Worm (Caenorhabditis elegans) whole organism, L4/young adult: Measurements from ENCODE around the gene F55B11.3.

Experiments
- W03F9.2 ChIP-seq: fragments of 150-350 bp; optimal IDR thresholded peaks from 2 replicates; lab custom pipeline; 2014; ENCODE audit warnings: missing biosample characterization, missing genetic modification characterization
- dao-5 ChIP-seq: sonication (generic microtip); optimal IDR thresholded peaks from 2 replicates; lab custom pipeline; 2016; ENCODE audit warnings: missing genotype, missing genetic modification characterization, moderate library complexity, missing compliant biosample characterization
- him-1 ChIP-seq: sonication (generic microtip); optimal IDR thresholded peaks from 2 replicates; lab custom pipeline; 2016; ENCODE audit warnings: missing genotype, missing genetic modification reagents, missing genetic modification characterization, missing compliant biosample characterization

The F55B11.3 gene

ce11 chrIV:14456667-14457066, 32.2 kb downstream of the F55B11.3 start, which contains the start of gene nspg-9:
TSS of gene nspg-9 (plus strand) at chrIV:14456900.
- TF ChIP-seq dao-5 (tag; lab: Kevin White, UChicago) (no peak), W03F9.2 (tag; lab: Kevin White, UChicago) (no peak)

- no peak for TF ChIP-seq dao-5 (tag; lab: Kevin White, UChicago)
- peak; percentile 85 for TF ChIP-seq W03F9.2 (tag; lab: Kevin White, UChicago)
- peak; percentile 67 for TF ChIP-seq him-1 (tag; lab: Kevin White, UChicago)
Measured at ce11 chrIV:14464065-14464567, 39.6 kb downstream of the F55B11.3 start, which contains the start of gene dld-1. TSS of gene dld-1 (plus strand) at chrIV:14464517.

ce11 chrIV:14466048-14466447, 41.6 kb downstream of the F55B11.3 start:
- no peak for TF ChIP-seq him-1 (tag; lab: Kevin White, UChicago)
- no peak for TF ChIP-seq W03F9.2 (tag; lab: Kevin White, UChicago)
- no peak for TF ChIP-seq dao-5 (tag; lab: Kevin White, UChicago)

ce11 chrIV:14466837-14467236, 42.3 kb downstream of the F55B11.3 start:
- TF ChIP-seq W03F9.2 (tag; lab: Kevin White, UChicago) (no peak), dao-5 (tag; lab: Kevin White, UChicago) (no peak), him-1 (tag; lab: Kevin White, UChicago) (no peak)

ce11 chrIV:14469013-14469412, 44.5 kb downstream of the F55B11.3 start:
- TF ChIP-seq him-1 (tag; lab: Kevin White, UChicago) (no peak), W03F9.2 (tag; lab: Kevin White, UChicago) (no peak), dao-5 (tag; lab: Kevin White, UChicago) (no peak)
